Fruit fly (Drosophila melanogaster): ENCODE results near the gene CG43693.
A peak's percentile ranks its signal among the peaks of the same experiment; 100 is the strongest.

CG43693 gene

dm6 chr3L:10986613-10987012, 64.6 kb downstream of the CG43693 start (continued):
- TF ChIP-seq fd85E (GFP tag; optimal IDR thresholded peaks at IDR 0.05) = no peak
- no peak for TF ChIP-seq dac (GFP tag; optimal IDR thresholded peaks at IDR 0.05)
- TF ChIP-seq net (GFP tag; optimal IDR thresholded peaks at IDR 0.05) = no peak
- TF ChIP-seq CG6854 (GFP tag; optimal IDR thresholded peaks at IDR 0.05) = no peak
- no peak for TF ChIP-seq ss (GFP tag; optimal IDR thresholded peaks at IDR 0.05)
- peak; percentile 9 for TF ChIP-seq CG3032 (tag; optimal IDR thresholded peaks at IDR 0.05)
- no peak for TF ChIP-seq Smox (GFP tag; optimal IDR thresholded peaks at IDR 0.05)
- no peak for TF ChIP-seq CG16779 (tag; optimal IDR thresholded peaks at IDR 0.05)
- no peak for TF ChIP-seq CG6276 (GFP tag; optimal IDR thresholded peaks at IDR 0.05)
- peak; percentile 35 for TF ChIP-seq CG15336 (GFP tag; IDR thresholded peaks at IDR 0.05)
